Fruit fly (Drosophila melanogaster): ENCODE results near the gene CAH7.

Gene CAH7

DNA sequence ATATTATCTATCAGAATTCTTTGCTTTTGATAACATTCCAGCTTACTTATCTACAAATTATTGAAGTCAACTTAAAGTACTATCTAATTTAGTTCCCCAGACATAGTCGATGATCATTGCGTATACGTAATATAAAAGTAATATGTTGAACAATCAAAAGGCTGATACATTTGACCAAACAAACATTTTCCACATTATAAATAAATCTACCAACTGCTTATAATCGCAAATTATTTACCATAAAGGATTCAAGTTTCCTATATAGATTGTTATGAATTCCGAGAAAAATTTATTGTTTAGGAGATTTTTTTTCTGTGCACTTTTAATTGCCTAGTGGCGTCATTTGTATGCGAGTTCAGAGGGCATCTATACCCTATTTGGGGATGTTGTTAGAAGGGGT lies 25.4 kb upstream of the CAH7 start:
- no peak for TF ChIP-seq kay (GFP tag; ENCODE audit: borderline replicate concordance)

DNA sequence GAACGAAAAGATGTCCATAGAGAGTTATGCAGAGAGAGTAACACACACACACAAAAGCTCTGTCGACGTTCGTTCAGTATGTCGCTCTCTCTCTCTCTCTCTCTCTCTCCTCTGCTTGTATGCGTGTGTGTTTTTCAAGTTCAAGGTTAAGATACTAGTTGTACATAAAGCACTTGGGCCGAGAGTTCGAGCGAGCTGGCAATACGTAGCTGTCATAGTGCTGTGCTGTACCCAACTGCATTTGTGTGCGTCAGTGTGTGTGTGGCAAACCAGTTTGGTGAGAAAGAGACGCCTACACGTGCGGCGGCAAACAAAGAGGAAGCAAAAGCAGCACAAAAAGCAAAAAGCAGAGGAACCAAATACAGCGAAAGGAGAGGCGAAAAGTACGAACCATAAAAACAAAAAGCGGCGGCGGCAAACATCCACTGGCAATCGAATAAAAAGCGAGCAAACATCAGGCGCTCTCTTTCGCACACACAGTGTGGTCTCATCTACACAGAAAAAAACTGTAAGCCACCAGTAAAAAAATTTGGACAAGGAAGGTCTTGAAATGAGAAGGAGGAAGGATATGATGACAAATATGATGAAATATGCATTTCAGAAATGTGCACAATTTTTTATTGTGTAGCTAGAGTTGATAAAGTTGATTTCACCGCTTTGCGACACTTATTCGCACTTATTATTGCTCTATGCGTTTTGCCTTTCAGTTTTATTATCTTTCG lies 24.7 kb upstream of the CAH7 start:
- TF ChIP-seq CG7045 (GFP tag; optimal IDR thresholded peaks at IDR 0.05) (peak; percentile 83), ovo (GFP tag; optimal IDR thresholded peaks at IDR 0.05) (no peak), toe (GFP tag; optimal IDR thresholded peaks at IDR 0.05) (peak; percentile 59), cnc (optimal IDR thresholded peaks at IDR 0.05) (no peak), kay (GFP tag; ENCODE audit: borderline replicate concordance) (no peak), CG7101 (tag; optimal IDR thresholded peaks at IDR 0.05) (peak; percentile 80), Hr96 (GFP tag; optimal IDR thresholded peaks at IDR 0.05) (peak; percentile 77), bab1 (GFP tag; optimal IDR thresholded peaks at IDR 0.05) (peak; percentile 27), cic (GFP tag; optimal IDR thresholded peaks at IDR 0.05) (peak; percentile 84), pad (GFP tag; optimal IDR thresholded peaks at IDR 0.05) (peak; percentile 67), CG12768 (GFP tag; optimal IDR thresholded peaks at IDR 0.05) (peak; percentile 72), Clk (GFP tag; optimal IDR thresholded peaks at IDR 0.05) (peak; percentile 76), CG5204 (GFP tag; optimal IDR thresholded peaks at IDR 0.05) (no peak), CG33017 (tag; optimal IDR thresholded peaks at IDR 0.05) (peak; percentile 67), CG11617 (GFP tag; optimal IDR thresholded peaks at IDR 0.05) (peak; percentile 86), Mnt (GFP tag; optimal IDR thresholded peaks at IDR 0.05) (peak; percentile 90), CG14711 (tag; optimal IDR thresholded peaks at IDR 0.05) (peak; percentile 67), tj (GFP tag; optimal IDR thresholded peaks at IDR 0.05) (peak; percentile 87), CG1620 (GFP tag; optimal IDR thresholded peaks at IDR 0.05) (peak; percentile 54), Crg-1 (GFP tag; optimal IDR thresholded peaks at IDR 0.05) (peak; percentile 17)

DNA sequence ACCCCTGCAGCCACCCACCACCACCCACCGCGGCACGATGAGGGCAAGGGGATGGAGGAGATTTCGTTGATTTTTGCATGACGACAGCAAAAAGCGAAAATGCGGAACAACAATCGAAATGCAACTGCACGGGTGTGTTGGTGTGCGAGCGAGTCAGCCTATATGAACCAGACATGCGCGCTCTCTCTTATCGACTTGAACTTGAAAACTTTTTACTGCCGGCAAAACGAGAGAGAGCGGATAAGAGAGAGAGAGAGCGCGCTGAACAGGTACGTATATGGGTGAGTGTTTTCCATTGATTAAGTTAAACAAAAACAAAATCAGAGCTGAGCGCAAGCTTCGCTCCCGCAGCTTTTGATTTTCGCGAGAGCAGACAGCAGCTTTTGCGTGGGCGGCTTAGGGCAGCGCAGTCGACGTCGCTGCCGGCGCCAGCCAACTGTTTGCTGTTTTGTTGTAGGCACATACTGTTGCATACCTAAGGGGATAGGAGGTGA lies 22.8 kb upstream of the CAH7 start:
- TF ChIP-seq CG12768 (GFP tag; optimal IDR thresholded peaks at IDR 0.05) (peak; percentile 83), CG7101 (tag; optimal IDR thresholded peaks at IDR 0.05) (peak; percentile 12), ovo (GFP tag; optimal IDR thresholded peaks at IDR 0.05) (no peak), CG33017 (tag; optimal IDR thresholded peaks at IDR 0.05) (peak; percentile 56), Mnt (GFP tag; optimal IDR thresholded peaks at IDR 0.05) (peak; percentile 78), CG7045 (GFP tag; optimal IDR thresholded peaks at IDR 0.05) (no peak), cnc (optimal IDR thresholded peaks at IDR 0.05) (peak; percentile 33 to 59), bab1 (GFP tag; optimal IDR thresholded peaks at IDR 0.05) (no peak), kay (GFP tag; ENCODE audit: borderline replicate concordance) (no peak), CG14711 (tag; optimal IDR thresholded peaks at IDR 0.05) (peak; percentile 22), Clk (GFP tag; optimal IDR thresholded peaks at IDR 0.05) (peak; percentile 48), pad (GFP tag; optimal IDR thresholded peaks at IDR 0.05) (peak; percentile 67), CG1620 (GFP tag; optimal IDR thresholded peaks at IDR 0.05) (no peak), CG5204 (GFP tag; optimal IDR thresholded peaks at IDR 0.05) (no peak), Crg-1 (GFP tag; optimal IDR thresholded peaks at IDR 0.05) (no peak), toe (GFP tag; optimal IDR thresholded peaks at IDR 0.05) (no peak), Hr96 (GFP tag; optimal IDR thresholded peaks at IDR 0.05) (no peak), cic (GFP tag; optimal IDR thresholded peaks at IDR 0.05) (peak; percentile 97), CG11617 (GFP tag; optimal IDR thresholded peaks at IDR 0.05) (no peak), tj (GFP tag; optimal IDR thresholded peaks at IDR 0.05) (peak; percentile 99)

DNA sequence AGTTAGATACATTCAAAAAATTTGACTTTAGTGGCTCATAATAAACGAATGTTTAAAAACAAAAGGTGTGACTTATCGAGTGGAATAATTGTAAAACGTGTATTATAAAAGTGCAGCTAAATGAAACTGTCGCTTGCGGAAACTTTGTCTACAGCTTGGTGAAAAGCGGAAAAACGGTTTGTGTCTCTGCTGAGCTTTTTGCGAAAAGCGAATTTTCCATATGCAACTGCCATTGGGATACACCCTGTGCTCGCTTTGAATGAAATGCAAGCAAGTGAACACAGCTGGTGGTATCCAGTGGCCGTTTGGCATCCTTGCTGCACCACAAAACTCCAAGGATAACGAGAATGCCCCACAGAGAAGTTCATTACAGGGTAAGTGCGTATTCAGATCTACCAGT lies 21.1 kb upstream of the CAH7 start:
- no peak for TF ChIP-seq CG1620 (GFP tag; optimal IDR thresholded peaks at IDR 0.05)
- peak; percentile 42 for TF ChIP-seq cic (GFP tag; optimal IDR thresholded peaks at IDR 0.05)

DNA sequence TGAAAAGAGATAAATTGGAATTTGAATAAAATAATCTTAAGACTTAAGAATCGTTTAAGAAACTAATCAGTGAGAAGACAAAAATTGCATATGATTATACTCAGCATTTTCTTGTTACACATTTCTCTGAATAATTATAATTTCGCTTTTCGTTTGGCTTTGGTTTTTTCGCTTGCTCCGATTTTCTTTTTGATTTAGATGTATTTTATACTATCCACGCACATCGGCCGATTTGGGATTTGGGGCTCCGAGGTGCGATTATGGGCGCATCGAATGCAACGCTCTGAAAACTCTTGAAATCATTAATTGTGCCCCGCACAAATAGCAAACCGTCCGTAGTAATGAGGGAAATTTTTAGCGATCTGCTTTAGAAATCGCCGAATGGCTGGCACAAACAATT lies 20.5 kb upstream of the CAH7 start:
- TF ChIP-seq cic (GFP tag; optimal IDR thresholded peaks at IDR 0.05): no peak
- TF ChIP-seq kay (GFP tag; ENCODE audit: borderline replicate concordance): peak; percentile 95

DNA sequence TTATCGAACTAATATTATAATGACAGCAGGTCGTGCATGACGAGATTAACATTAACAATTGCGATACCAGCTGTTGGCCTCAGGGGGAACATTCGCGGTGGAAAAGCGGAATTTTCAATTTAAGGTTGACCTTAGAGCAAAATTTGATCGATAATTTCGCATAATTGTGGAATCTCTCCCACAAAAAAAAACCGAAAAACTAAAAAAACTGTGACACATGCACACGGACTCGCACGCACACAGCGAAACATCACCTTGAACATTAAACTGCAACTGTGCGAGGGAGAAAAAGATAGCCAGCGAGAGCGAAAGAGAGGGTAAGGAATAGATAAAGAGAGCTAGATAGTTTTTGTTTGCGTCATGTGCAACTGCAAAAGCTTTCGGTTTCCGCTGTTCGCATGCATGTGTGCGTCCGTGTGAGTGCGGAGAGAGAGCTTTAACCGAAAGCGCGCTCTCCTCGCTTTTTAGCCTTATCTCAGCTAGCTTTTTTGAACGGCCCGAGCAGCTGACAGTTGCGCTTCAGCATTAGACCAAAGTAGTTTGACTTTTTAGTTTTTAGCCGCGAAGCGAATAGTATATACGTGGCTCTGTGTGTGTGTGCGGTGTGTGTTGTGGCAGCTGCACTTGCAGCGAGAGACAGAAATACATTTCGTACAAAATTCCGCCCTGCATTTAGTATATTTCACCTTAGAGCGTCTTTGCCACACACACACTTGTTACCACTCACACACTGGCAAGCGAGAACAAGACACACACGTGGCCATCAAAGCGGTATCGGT lies 18.6 kb upstream of the CAH7 start:
- TF ChIP-seq Hr96 (GFP tag; optimal IDR thresholded peaks at IDR 0.05): no peak
- peak; percentile 40 for TF ChIP-seq CG11617 (GFP tag; optimal IDR thresholded peaks at IDR 0.05)
- no peak for TF ChIP-seq CG14711 (tag; optimal IDR thresholded peaks at IDR 0.05)
- peak; percentile 57 for TF ChIP-seq tj (GFP tag; optimal IDR thresholded peaks at IDR 0.05)
- peak; percentile 77 for TF ChIP-seq Mnt (GFP tag; optimal IDR thresholded peaks at IDR 0.05)
- peak; percentile 98 for TF ChIP-seq kay (GFP tag; ENCODE audit: borderline replicate concordance)
- TF ChIP-seq Crg-1 (GFP tag; optimal IDR thresholded peaks at IDR 0.05): no peak
- TF ChIP-seq ovo (GFP tag; optimal IDR thresholded peaks at IDR 0.05): no peak
- no peak for TF ChIP-seq pad (GFP tag; optimal IDR thresholded peaks at IDR 0.05)
- TF ChIP-seq CG33017 (tag; optimal IDR thresholded peaks at IDR 0.05): peak; percentile 52
- TF ChIP-seq CG7101 (tag; optimal IDR thresholded peaks at IDR 0.05): peak; percentile 49
- peak; percentile 85 for TF ChIP-seq cic (GFP tag; optimal IDR thresholded peaks at IDR 0.05)
- peak in 1 of 2 experiments; percentile 32 for TF ChIP-seq cnc (optimal IDR thresholded peaks at IDR 0.05)
- TF ChIP-seq CG12768 (GFP tag; optimal IDR thresholded peaks at IDR 0.05): peak; percentile 59
- TF ChIP-seq toe (GFP tag; optimal IDR thresholded peaks at IDR 0.05): no peak
- TF ChIP-seq bab1 (GFP tag; optimal IDR thresholded peaks at IDR 0.05): no peak
- no peak for TF ChIP-seq Clk (GFP tag; optimal IDR thresholded peaks at IDR 0.05)
- TF ChIP-seq CG5204 (GFP tag; optimal IDR thresholded peaks at IDR 0.05): no peak
- peak; percentile 17 for TF ChIP-seq CG7045 (GFP tag; optimal IDR thresholded peaks at IDR 0.05)
- TF ChIP-seq CG1620 (GFP tag; optimal IDR thresholded peaks at IDR 0.05): no peak
